Worm (Caenorhabditis elegans): ENCODE results near the gene K04G7.1.

The K04G7.1 gene

DNA sequence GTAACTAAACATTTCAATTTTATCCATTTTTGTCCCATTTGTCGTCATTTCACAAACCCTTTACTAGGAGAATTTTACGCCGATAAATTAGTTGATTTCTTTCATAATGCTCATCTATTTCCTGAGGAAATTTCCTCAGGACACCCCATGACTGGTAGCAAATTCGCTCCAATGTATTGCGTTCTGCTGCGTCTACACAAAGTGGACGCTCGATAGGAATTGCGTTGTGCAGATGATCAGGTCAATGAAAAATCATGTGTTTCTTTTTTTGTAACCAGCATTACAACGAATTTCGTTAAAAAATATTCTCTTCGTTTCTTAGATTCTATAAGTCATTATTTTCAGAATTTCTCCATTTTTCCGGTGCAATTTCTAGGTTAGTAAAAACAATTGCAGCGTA lies 19.3 kb downstream of the K04G7.1 start, which contains the start of gene epg-4:
Gene epg-4, plus strand, starts transcription at position 346 of the 400 bp plus-strand sequence.
- TF ChIP-seq ekl-4 (GFP tag; IDR thresholded peaks at IDR 0.05) (0 out of 2 replicates have a peak, but pooled peaks have one; percentile 33), snpc-3.4 (tag; optimal IDR thresholded peaks at IDR 0.05) (peak; percentile 9), ama-1 (optimal IDR thresholded peaks at IDR 0.05) (no peak), ama-1 (GFP tag; optimal IDR thresholded peaks at IDR 0.05) (peak; percentile 2 to 16), T26A5.8 (tag; optimal IDR thresholded peaks at IDR 0.05) (no peak), nfyb-1 (GFP tag; IDR thresholded peaks at IDR 0.05) (peak; percentile 62; the same call in 1 of the 2 replicates), snpc-4 (GFP tag; optimal IDR thresholded peaks at IDR 0.05) (no peak), snpc-4 (tag; optimal IDR thresholded peaks at IDR 0.05) (peak in 3 of 4 experiments; percentile 3 to 25 (median 9)), ztf-6 (GFP tag; IDR thresholded peaks at IDR 0.05) (no peak), efl-1 (GFP tag; optimal IDR thresholded peaks at IDR 0.05) (peak; percentile 18), attf-3 (GFP tag; conservative IDR thresholded peaks at IDR 0.05) (no peak), F52B5.7 (tag; optimal IDR thresholded peaks at IDR 0.05) (peak; percentile 25), hmg-1.2 (GFP tag; IDR thresholded peaks at IDR 0.05) (peak; percentile 50), hsf-1 (GFP tag; IDR thresholded peaks at IDR 0.05) (peak; percentile 54; the same call in 1 of the 2 replicates), atf-7 (tag; optimal IDR thresholded peaks at IDR 0.05) (peak; percentile 21), madf-3 (GFP tag; IDR thresholded peaks at IDR 0.05) (peak; percentile 81), mcd-1 (GFP tag; IDR thresholded peaks at IDR 0.05) (peak; percentile 64), athp-1 (tag; optimal IDR thresholded peaks at IDR 0.05) (peak; percentile 34), cebp-1 (GFP tag; IDR thresholded peaks at IDR 0.05) (peak; percentile 81), cebp-1 (tag; optimal IDR thresholded peaks at IDR 0.05) (peak; percentile 86), madf-6 (GFP tag; IDR thresholded peaks at IDR 0.05) (peak; percentile 44), hmg-20 (GFP tag; IDR thresholded peaks at IDR 0.05) (no peak), tbp1 (GFP tag; optimal IDR thresholded peaks at IDR 0.05) (peak; percentile 53), hrde-1 (tag; optimal IDR thresholded peaks at IDR 0.05; ENCODE audit: borderline replicate concordance) (peak; percentile 52), fkh-3 (tag; optimal IDR thresholded peaks at IDR 0.05) (no peak), nhr-120 (GFP tag; IDR thresholded peaks at IDR 0.05) (no peak), attf-6 (GFP tag; IDR thresholded peaks at IDR 0.05) (0 out of 2 replicates have a peak, but pooled peaks have one; percentile 31), K12H6.12 (tag; optimal IDR thresholded peaks at IDR 0.05) (peak; percentile 24), somi-1 (GFP tag; optimal IDR thresholded peaks at IDR 0.05) (peak; percentile 0), Y67H2A.10 (GFP tag; conservative IDR thresholded peaks at IDR 0.05) (no peak; the same call in 1 of the 2 replicates), F49E8.2 (tag; optimal IDR thresholded peaks at IDR 0.05; ENCODE audit: insufficient read depth) (peak; percentile 71), chd-7 (tag; optimal IDR thresholded peaks at IDR 0.05) (no peak), F33H1.4 (GFP tag; IDR thresholded peaks at IDR 0.05) (peak; percentile 54; the same call in 1 of the 2 replicates), F23B12.7 (tag; optimal IDR thresholded peaks at IDR 0.05; ENCODE audit: insufficient read depth) (peak; percentile 13), ceh-27 (GFP tag; optimal IDR thresholded peaks at IDR 0.05) (peak; percentile 23), zim-3 (tag; optimal IDR thresholded peaks at IDR 0.05) (peak; percentile 30), D2030.7 (GFP tag; IDR thresholded peaks at IDR 0.05) (peak; percentile 27; the same call in 1 of the 2 replicates), lin-26 (GFP tag; IDR thresholded peaks at IDR 0.05) (peak; percentile 64; the same call in 1 of the 2 replicates), nhr-80 (tag; optimal IDR thresholded peaks at IDR 0.05) (peak; percentile 53), lin-35 (GFP tag; optimal IDR thresholded peaks at IDR 0.05) (peak in 1 of 3 experiments; percentile 28), sea-2 (GFP tag; IDR thresholded peaks at IDR 0.05) (no peak), Y53G8AR.9 (GFP tag; conservative IDR thresholded peaks at IDR 0.05) (0 out of 2 replicates have a peak, but pooled peaks have one; percentile 45), unc-130 (GFP tag; optimal IDR thresholded peaks at IDR 0.05) (peak; percentile 29), him-1 (tag; optimal IDR thresholded peaks at IDR 0.05) (no peak), dox-1 (GFP tag; IDR thresholded peaks at IDR 0.05) (peak; percentile 72), B0336.3 (GFP tag; IDR thresholded peaks at IDR 0.05) (peak; percentile 70), let-526 (GFP tag; IDR thresholded peaks at IDR 0.05) (no peak), tlf-1 (GFP tag; optimal IDR thresholded peaks at IDR 0.05) (peak; percentile 49), nhr-90 (tag; optimal IDR thresholded peaks at IDR 0.05) (peak; percentile 28)
